Fruit fly (Drosophila melanogaster) whole organism, wandering third instar larva: Measurements from ENCODE around the gene Fum1.

Source experiments
- Abd-B ChIP-seq: fragments of >200 bp; optimal IDR thresholded peaks from 2 replicates; lab custom pipeline; 2017; ENCODE audit warnings: missing biosample characterization, missing genetic modification characterization
- CG9705 ChIP-seq: fragments of 200-800 bp; sonication (Bioruptor generic); optimal IDR thresholded peaks from 2 replicates; lab custom pipeline; 2018; ENCODE audit warnings: missing biosample characterization, mild to moderate bottlenecking, missing genetic modification characterization
- Dfd ChIP-seq: fragments of >200 bp; optimal IDR thresholded peaks from 2 replicates; lab custom pipeline; 2017; ENCODE audit warnings: missing biosample characterization, missing genetic modification characterization
- Dif ChIP-seq: fragments of 200-275, 200-300 bp; sonication (Bioruptor generic); optimal IDR thresholded peaks from 2 replicates; lab custom pipeline; 2018; ENCODE audit warnings: missing biosample characterization, missing genetic modification characterization; ENCODE audit not compliant: partially characterized antibody
- GATAd ChIP-seq: sonication (Bioruptor generic); optimal IDR thresholded peaks from 2 replicates; lab custom pipeline; 2016; ENCODE audit warnings: missing biosample characterization, missing genetic modification characterization
- HLH106 ChIP-seq: fragments of 200-800 bp; optimal IDR thresholded peaks from 3 replicates; lab custom pipeline; 2019; ENCODE audit warnings: missing biosample characterization, mild to moderate bottlenecking, missing genetic modification characterization, moderate library complexity
- Hnf4 ChIP-seq: fragments of 200-800 bp; sonication (Bioruptor generic); optimal IDR thresholded peaks from 2 replicates; lab custom pipeline; 2016; ENCODE audit warnings: missing biosample characterization, mild to moderate bottlenecking, missing genetic modification characterization
- Hr83 ChIP-seq: fragments of 200-300 bp; sonication (Bioruptor generic); optimal IDR thresholded peaks from 2 replicates; lab custom pipeline; 2016; ENCODE audit warnings: missing biosample characterization, mild to moderate bottlenecking, missing genetic modification characterization, moderate library complexity; ENCODE audit not compliant: poor library complexity, severe bottlenecking
- Jra ChIP-seq: sonication (Bioruptor generic); optimal IDR thresholded peaks from 2 replicates; lab custom pipeline; 2016; ENCODE audit warnings: missing biosample characterization, missing genetic modification characterization
- Mio ChIP-seq: sonication (Bioruptor generic); optimal IDR thresholded peaks from 2 replicates; lab custom pipeline; 2016; ENCODE audit warnings: missing biosample characterization, missing genetic modification characterization
- Myc ChIP-seq: fragments of >200 bp; optimal IDR thresholded peaks from 2 replicates; lab custom pipeline; 2017
- N ChIP-seq: fragments of >200 bp; optimal IDR thresholded peaks from 2 replicates; lab custom pipeline; 2018; ENCODE audit warnings: missing biosample characterization, missing external identifiers, missing genetic modification characterization
- OdsH ChIP-seq: fragments of 200-800 bp; sonication (Bioruptor generic); optimal IDR thresholded peaks from 2 replicates; lab custom pipeline; 2016; ENCODE audit warnings: missing biosample characterization, mild to moderate bottlenecking, missing genetic modification characterization
- Rel ChIP-seq, 2 experiments: fragments of 200-800 bp; sonication (Bioruptor generic) in 1 of 2; optimal IDR thresholded peaks; 2 replicates in 1 of 2; 3 replicates in 1 of 2; lab custom pipeline; 2016 to 2019; ENCODE audit warnings: mild to moderate bottlenecking in 2 of 2, missing biosample characterization in 2 of 2, missing genetic modification characterization in 2 of 2, moderate library complexity in 1 of 2
- Sp1 ChIP-seq: fragments of 200-800 bp; sonication (Bioruptor generic); optimal IDR thresholded peaks from 3 replicates; lab custom pipeline; 2019; ENCODE audit warnings: missing biosample characterization, mild to moderate bottlenecking, missing genetic modification characterization, moderate library complexity
- Vsx2 ChIP-seq: fragments of 200-300, 225-300 bp; sonication (Bioruptor generic); optimal IDR thresholded peaks from 2 replicates; lab custom pipeline; 2018; ENCODE audit warnings: missing biosample characterization, missing genetic modification characterization; ENCODE audit not compliant: partially characterized antibody
- br ChIP-seq: fragments of 200-800 bp; sonication (Bioruptor generic); optimal IDR thresholded peaks from 2 replicates; lab custom pipeline; 2016; ENCODE audit warnings: missing biosample characterization, missing genetic modification characterization
- brk ChIP-seq: fragments of 200-800 bp; sonication (Bioruptor generic); optimal IDR thresholded peaks from 2 replicates; lab custom pipeline; 2016; ENCODE audit warnings: missing biosample characterization, mild to moderate bottlenecking, missing genetic modification characterization
- dl ChIP-seq, 2 experiments: fragments of 175-275, 200-275 bp in 1 of 2; fragments of 200-275 bp in 1 of 2; sonication (Bioruptor generic); optimal IDR thresholded peaks; lab custom pipeline; 2018; ENCODE audit warnings: mild to moderate bottlenecking in 2 of 2, missing biosample characterization in 2 of 2, missing genetic modification characterization in 2 of 2, moderate library complexity in 2 of 2; ENCODE audit not compliant: partially characterized antibody in 2 of 2, insufficient read depth in 1 of 2
- dmrt93B ChIP-seq: fragments of 200-800 bp; sonication (Bioruptor generic); optimal IDR thresholded peaks from 2 replicates; lab custom pipeline; 2018; ENCODE audit warnings: missing biosample characterization, mild to moderate bottlenecking, missing genetic modification characterization
- dsf ChIP-seq: sonication (Bioruptor generic); optimal IDR thresholded peaks from 2 replicates; lab custom pipeline; 2016; ENCODE audit warnings: missing biosample characterization, missing genetic modification characterization, borderline replicate concordance
- ey ChIP-seq: fragments of 200-800 bp; sonication (Bioruptor generic); optimal IDR thresholded peaks from 2 replicates; lab custom pipeline; 2016; ENCODE audit warnings: missing biosample characterization, missing genetic modification characterization
- foxo ChIP-seq, 2 experiments: fragments of 200-800 bp; sonication (Bioruptor generic); optimal IDR thresholded peaks; 2 replicates in 1 of 2; 3 replicates in 1 of 2; lab custom pipeline; 2016 to 2017; ENCODE audit warnings: missing biosample characterization in 2 of 2, missing genetic modification characterization in 2 of 2
- fru ChIP-seq: fragments of 200-800 bp; sonication (Bioruptor generic); optimal IDR thresholded peaks from 3 replicates; lab custom pipeline; 2016; ENCODE audit warnings: missing biosample characterization, mild to moderate bottlenecking, missing genetic modification characterization
- h ChIP-seq: fragments of 200-800 bp; sonication (Bioruptor generic); optimal IDR thresholded peaks from 3 replicates; lab custom pipeline; 2016; ENCODE audit warnings: missing biosample characterization, mild to moderate bottlenecking, missing genetic modification characterization
- lola ChIP-seq: fragments of >200 bp; optimal IDR thresholded peaks from 2 replicates; lab custom pipeline; 2017; ENCODE audit warnings: missing biosample characterization, missing genetic modification characterization
- pan ChIP-seq: fragments of >200 bp; optimal IDR thresholded peaks from 2 replicates; lab custom pipeline; 2017
- rgr ChIP-seq: fragments of 200-800 bp; sonication (Bioruptor generic); optimal IDR thresholded peaks from 3 replicates; lab custom pipeline; 2016; ENCODE audit warnings: missing biosample characterization, mild to moderate bottlenecking, missing genetic modification characterization
- sv ChIP-seq: fragments of 200-800 bp; sonication (Bioruptor generic); optimal IDR thresholded peaks from 3 replicates; lab custom pipeline; 2016; ENCODE audit warnings: missing biosample characterization, missing genetic modification characterization
- tai ChIP-seq: sonication (Bioruptor generic); optimal IDR thresholded peaks from 2 replicates; lab custom pipeline; 2016; ENCODE audit warnings: missing biosample characterization, missing genetic modification characterization
- usp ChIP-seq: fragments of >200 bp; optimal IDR thresholded peaks from 2 replicates; lab custom pipeline; 2017; ENCODE audit warnings: missing biosample characterization, missing genetic modification characterization
- woc ChIP-seq: sonication (Bioruptor generic); optimal IDR thresholded peaks from 2 replicates; lab custom pipeline; 2016; ENCODE audit warnings: missing biosample characterization, mild to moderate bottlenecking, missing genetic modification characterization

The Fum1 gene

DNA sequence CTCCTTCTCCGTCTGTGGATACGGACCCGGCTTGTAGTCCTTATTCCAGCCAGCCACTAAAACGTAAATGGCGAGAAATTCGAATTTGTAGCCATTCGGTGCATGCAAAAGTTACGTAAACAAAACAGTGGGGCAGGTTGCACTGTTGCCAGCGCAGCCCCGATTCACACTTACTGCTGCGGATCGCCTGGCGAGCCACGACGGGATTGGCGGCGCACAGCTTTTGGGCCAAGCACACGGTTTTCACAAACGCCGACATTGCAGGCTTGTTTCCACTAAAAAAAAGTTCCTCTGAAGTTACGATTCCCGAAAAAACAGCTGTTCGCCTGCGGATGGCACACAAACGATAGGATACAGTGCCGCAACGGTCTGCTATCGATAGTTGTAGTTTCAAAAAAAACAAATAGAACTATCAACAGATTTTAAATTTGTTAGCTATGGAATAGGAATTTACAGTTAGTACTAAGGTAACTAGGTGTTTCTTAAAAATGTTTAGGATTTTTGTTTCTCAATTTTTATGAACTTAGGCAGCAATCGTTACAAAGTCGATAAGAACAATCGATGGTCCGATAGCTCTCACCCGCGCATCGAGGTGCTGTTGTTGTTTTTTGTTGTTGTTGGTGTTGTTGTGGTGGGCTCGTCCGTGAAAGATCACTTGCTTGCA is at the start of gene Fum1:
Gene Fum1 (plus strand): TSS at position 599 of the 664 bp plus-strand sequence.
- TF ChIP-seq dsf (no peak), Sp1 (GFP tag; lab: Kevin White, UChicago) (peak; percentile 17), h (GFP tag; lab: Kevin White, UChicago) (peak; percentile 36), usp (GFP tag; lab: Kevin White, UChicago) (no peak), pan (no peak), rgr (GFP tag; lab: Kevin White, UChicago) (peak; percentile 39), Jra (no peak), Hnf4 (GFP tag; lab: Kevin White, UChicago) (no peak), woc (GFP tag; lab: Kevin White, UChicago) (peak; percentile 48), Rel (GFP tag; optimal IDR thresholded peaks at IDR 0.05; lab: Kevin White, UChicago) (no peak), Rel (tag; optimal IDR thresholded peaks at IDR 0.05; lab: Kevin White, UChicago) (peak; percentile 1), foxo (GFP tag; optimal IDR thresholded peaks at IDR 0.05; lab: Kevin White, UChicago) (peak in 1 of 2 experiments; percentile 36), sv (GFP tag; lab: Kevin White, UChicago) (peak; percentile 6), tai (GFP tag; lab: Kevin White, UChicago) (no peak), OdsH (GFP tag; lab: Kevin White, UChicago) (no peak), HLH106 (peak; percentile 45), lola (GFP tag; lab: Kevin White, UChicago) (no peak), dl (GFP tag; optimal IDR thresholded peaks at IDR 0.05; lab: Kevin White, UChicago; ENCODE audit: insufficient read depth in 1 of 2, partially characterized antibody in 2 of 2) (no peak), brk (GFP tag; lab: Kevin White, UChicago) (no peak), ey (GFP tag; lab: Kevin White, UChicago) (peak; percentile 2)
- TF ChIP-seq, all 38 proteins: peak for 9

DNA sequence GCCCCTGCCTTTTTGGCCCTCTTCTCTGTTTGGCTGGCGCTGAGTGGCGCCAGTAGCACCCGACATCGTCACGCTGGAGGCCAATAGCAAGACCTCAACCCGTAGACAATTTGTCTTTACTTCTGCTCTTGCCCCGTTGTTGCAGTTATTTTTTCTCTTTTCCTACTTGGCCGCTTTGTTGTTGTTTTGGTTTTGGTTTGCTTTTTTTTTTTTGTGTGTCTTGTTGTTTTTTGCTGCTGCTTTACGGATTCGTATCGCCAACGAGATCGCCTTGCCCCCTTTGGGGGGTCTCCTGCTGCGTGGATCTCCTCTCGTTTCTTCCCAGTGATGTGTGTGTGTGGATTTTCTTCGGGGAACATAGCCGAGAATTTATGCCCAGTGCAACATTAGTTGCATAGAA is 46.3 kb upstream of the Fum1 start:
- TF ChIP-seq Dfd (GFP tag; lab: Kevin White, UChicago) (no peak), Sp1 (GFP tag; lab: Kevin White, UChicago) (no peak), N (GFP tag; lab: Kevin White, UChicago) (no peak), GATAd (no peak), h (GFP tag; lab: Kevin White, UChicago) (no peak), sv (GFP tag; lab: Kevin White, UChicago) (no peak), brk (GFP tag; lab: Kevin White, UChicago) (no peak), Myc (lab: Kevin White, UChicago) (no peak), Hr83 (no peak), CG9705 (GFP tag; lab: Kevin White, UChicago) (no peak), woc (GFP tag; lab: Kevin White, UChicago) (no peak), Vsx2 (GFP tag; lab: Kevin White, UChicago) (no peak), Dif (no peak), br (GFP tag; lab: Kevin White, UChicago) (no peak), fru (no peak), dmrt93B (GFP tag; lab: Kevin White, UChicago) (no peak), tai (GFP tag; lab: Kevin White, UChicago) (no peak)

DNA sequence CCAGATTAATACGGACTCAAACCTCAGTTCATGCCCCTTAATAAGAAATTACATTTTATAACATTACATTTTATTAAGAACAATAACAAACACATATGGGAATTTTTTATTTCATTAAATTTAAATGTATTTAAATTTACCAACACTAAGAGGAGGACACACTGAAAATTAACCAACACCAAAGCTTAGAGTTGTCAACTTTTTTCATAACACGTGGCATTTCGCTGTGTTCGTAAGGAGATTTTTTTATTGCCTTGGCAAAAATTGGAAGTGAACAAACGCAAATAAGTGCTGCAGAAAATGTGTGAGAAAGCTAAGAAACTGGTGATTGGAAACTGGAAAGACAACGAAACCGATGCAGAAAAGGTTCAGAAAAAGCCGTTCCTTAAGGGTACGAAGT is 44.6 kb upstream of the Fum1 start, which contains the start of gene CG14443:
Gene CG14443 (plus strand): TSS at position 301 of the 400 bp plus-strand sequence.
- TF ChIP-seq HLH106 (no peak), Mio (GFP tag; lab: Kevin White, UChicago) (no peak), Rel (GFP tag; optimal IDR thresholded peaks at IDR 0.05; lab: Kevin White, UChicago) (no peak), Rel (tag; optimal IDR thresholded peaks at IDR 0.05; lab: Kevin White, UChicago) (no peak), usp (GFP tag; lab: Kevin White, UChicago) (no peak), CG9705 (GFP tag; lab: Kevin White, UChicago) (no peak), brk (GFP tag; lab: Kevin White, UChicago) (no peak), rgr (GFP tag; lab: Kevin White, UChicago) (no peak), lola (GFP tag; lab: Kevin White, UChicago) (no peak), sv (GFP tag; lab: Kevin White, UChicago) (no peak), ey (GFP tag; lab: Kevin White, UChicago) (no peak), fru (no peak), Abd-B (GFP tag; lab: Kevin White, UChicago) (no peak), dmrt93B (GFP tag; lab: Kevin White, UChicago) (no peak), Dif (no peak), Hnf4 (GFP tag; lab: Kevin White, UChicago) (no peak), OdsH (GFP tag; lab: Kevin White, UChicago) (no peak)
